Fruit fly (Drosophila melanogaster): ENCODE measurements around the gene Tudor-SN.

- no peak for TF ChIP-seq psq (optimal IDR thresholded peaks at IDR 0.05)
- TF ChIP-seq CG8478 (optimal IDR thresholded peaks at IDR 0.05) = no peak
Observed at dm6 chr3L:247482-248225, 16.5 kb downstream of the Tudor-SN start, which contains the start of gene mthl14.

All from whole organism.